Fruit fly (Drosophila melanogaster) whole organism, embryonic: ENCODE measurements around the gene gkt.
A peak's percentile ranks its signal among the peaks of the same experiment; 100 is the strongest.

Experiments used
- Aef1 ChIP-seq: fragments of 200-800 bp; sonication (Bioruptor generic); IDR thresholded peaks from 3 replicates; pipeline ENCODE4 v1.3.6; 2022; ENCODE audit warnings: missing biosample characterization, missing genetic modification characterization
- Asciz ChIP-seq: fragments of 200-800 bp; sonication (Bioruptor generic); optimal IDR thresholded peaks from 2 replicates; lab custom pipeline; 2017; ENCODE audit warnings: missing biosample characterization, mild to moderate bottlenecking, missing genetic modification characterization, missing genetic modification reagents
- Blimp-1 ChIP-seq: fragments of 200-800 bp; sonication (Bioruptor generic); optimal IDR thresholded peaks from 3 replicates; lab custom pipeline; 2018; ENCODE audit warnings: missing biosample characterization, missing genetic modification characterization, mild to moderate bottlenecking, moderate library complexity, missing genetic modification reagents
- CG10209 ChIP-seq: fragments of 200-800 bp; sonication (Bioruptor generic); optimal IDR thresholded peaks from 3 replicates; lab custom pipeline; 2017; ENCODE audit warnings: missing biosample characterization, mild to moderate bottlenecking, missing genetic modification characterization, missing genetic modification reagents
- CG10979 ChIP-seq: fragments of 200-800 bp; sonication (Bioruptor generic); optimal IDR thresholded peaks from 2 replicates; lab custom pipeline; 2018; ENCODE audit warnings: missing biosample characterization, mild to moderate bottlenecking, missing genetic modification characterization, moderate library complexity
- CG11247 ChIP-seq: fragments of 200-800 bp; sonication (Bioruptor generic); IDR thresholded peaks from 2 replicates; pipeline ENCODE4 v1.3.6; 2022; ENCODE audit warnings: missing biosample characterization, missing genetic modification characterization
- CG11560 ChIP-seq: fragments of 200-800 bp; sonication (Bioruptor generic); IDR thresholded peaks from 3 replicates; pipeline ENCODE4 v1.3.6; 2022; ENCODE audit warnings: missing biosample characterization, missing genetic modification characterization
- CG12071 ChIP-seq: fragments of 200-800 bp; sonication (Bioruptor generic); optimal IDR thresholded peaks from 3 replicates; lab custom pipeline; 2018; ENCODE audit warnings: missing biosample characterization, mild to moderate bottlenecking, missing genetic modification characterization
- CG12391 ChIP-seq: fragments of 200-800 bp; sonication (Bioruptor generic); optimal IDR thresholded peaks from 3 replicates; lab custom pipeline; 2018; ENCODE audit warnings: missing biosample characterization, mild to moderate bottlenecking, missing genetic modification characterization, moderate library complexity
- CG12769 ChIP-seq: fragments of 200-800 bp; sonication (Bioruptor generic); optimal IDR thresholded peaks from 2 replicates; lab custom pipeline; 2019; ENCODE audit warnings: missing biosample characterization, mild to moderate bottlenecking, missing genetic modification characterization, moderate library complexity
- CG1529 ChIP-seq: fragments of 200-800 bp; sonication (Bioruptor generic); optimal IDR thresholded peaks from 3 replicates; lab custom pipeline; 2018; ENCODE audit warnings: missing biosample characterization, missing genetic modification characterization
- CG17186 ChIP-seq: fragments of 200-800 bp; sonication (Bioruptor generic); optimal IDR thresholded peaks from 3 replicates; lab custom pipeline; 2017; ENCODE audit warnings: missing biosample characterization, missing genetic modification reagents, missing genetic modification characterization
- CG1792 ChIP-seq: fragments of 200-800 bp; sonication (Bioruptor generic); optimal IDR thresholded peaks from 2 replicates; lab custom pipeline; 2016; ENCODE audit warnings: missing biosample characterization, missing genetic modification characterization
- CG31365 ChIP-seq: fragments of 200-800 bp; sonication (Bioruptor generic); optimal IDR thresholded peaks from 2 replicates; lab custom pipeline; 2018; ENCODE audit warnings: missing biosample characterization, mild to moderate bottlenecking, missing genetic modification characterization
- CG32767 ChIP-seq: fragments of 200-800 bp; sonication (Bioruptor generic); IDR thresholded peaks from 2 replicates; pipeline ENCODE4 v1.3.6; 2022; ENCODE audit warnings: missing biosample characterization, missing genetic modification characterization
- CG3281 ChIP-seq: fragments of 200-800 bp; sonication (Bioruptor generic); optimal IDR thresholded peaks from 3 replicates; lab custom pipeline; 2017; ENCODE audit warnings: missing biosample characterization, mild to moderate bottlenecking, missing genetic modification characterization
- CG34224 ChIP-seq: fragments of 200-800 bp; sonication (Bioruptor generic); IDR thresholded peaks from 3 replicates; pipeline ENCODE4 v1.3.6; 2022; ENCODE audit warnings: missing biosample characterization, missing genetic modification characterization; ENCODE audit not compliant: partially characterized antibody
- CG6765 ChIP-seq: fragments of 200-800 bp; sonication (Bioruptor generic); optimal IDR thresholded peaks from 3 replicates; lab custom pipeline; 2017; ENCODE audit warnings: missing biosample characterization, mild to moderate bottlenecking, missing genetic modification characterization
- CG6791 ChIP-seq: fragments of 200-800 bp; sonication (Bioruptor generic); IDR thresholded peaks from 3 replicates; pipeline ENCODE4 v1.3.6; 2022; ENCODE audit warnings: missing biosample characterization, missing genetic modification characterization; ENCODE audit not compliant: partially characterized antibody
- CG8359 ChIP-seq: fragments of 200-800 bp; sonication (Bioruptor generic); optimal IDR thresholded peaks from 2 replicates; lab custom pipeline; 2017; ENCODE audit warnings: missing biosample characterization, mild to moderate bottlenecking, missing genetic modification characterization, borderline replicate concordance
- CoRest ChIP-seq: fragments of 200-800 bp; sonication (Bioruptor generic); optimal IDR thresholded peaks from 3 replicates; lab custom pipeline; 2018; ENCODE audit warnings: missing biosample characterization, mild to moderate bottlenecking, missing genetic modification characterization, moderate library complexity
- Dip2 ChIP-seq: fragments of 200-800 bp; sonication (Bioruptor generic); IDR thresholded peaks from 2 replicates; pipeline ENCODE4 v1.3.6; 2022; ENCODE audit warnings: missing biosample characterization, missing genetic modification characterization
- Dll ChIP-seq: fragments of 200-800 bp; sonication (Bioruptor generic); IDR thresholded peaks from 4 replicates; pipeline ENCODE4 v1.3.6; 2022; ENCODE audit warnings: missing biosample characterization, missing genetic modification characterization; ENCODE audit not compliant: partially characterized antibody
- Drgx ChIP-seq: fragments of 200-800 bp; sonication (Bioruptor generic); IDR thresholded peaks from 2 replicates; pipeline ENCODE4 v1.3.6; 2022; ENCODE audit warnings: missing biosample characterization, missing genetic modification characterization
- Gsc ChIP-seq: fragments of 200-800 bp; sonication (Bioruptor generic); IDR thresholded peaks from 2 replicates; pipeline ENCODE4 v1.3.6; 2022; ENCODE audit warnings: missing biosample characterization, missing genetic modification characterization
- HHEX ChIP-seq: fragments of 200-800 bp; sonication (Bioruptor generic); optimal IDR thresholded peaks from 3 replicates; lab custom pipeline; 2017; ENCODE audit warnings: missing biosample characterization, mild to moderate bottlenecking, missing genetic modification characterization, missing genetic modification reagents
- Hsf ChIP-seq: fragments of 200-800 bp; sonication (Bioruptor generic); optimal IDR thresholded peaks from 3 replicates; lab custom pipeline; 2016; ENCODE audit warnings: missing biosample characterization, missing genetic modification characterization
- Max ChIP-seq: fragments of 200-800 bp; sonication (Bioruptor generic); optimal IDR thresholded peaks from 2 replicates; lab custom pipeline; 2016; ENCODE audit warnings: missing biosample characterization, mild to moderate bottlenecking, missing genetic modification characterization
- Optix ChIP-seq: fragments of 200-800 bp; sonication (Bioruptor generic); IDR thresholded peaks from 3 replicates; pipeline ENCODE4 v1.3.6; 2022; ENCODE audit warnings: missing biosample characterization, missing genetic modification characterization
- Rfx ChIP-seq: fragments of 200-800 bp; sonication (Bioruptor generic); IDR thresholded peaks from 2 replicates; pipeline ENCODE4 v1.3.6; 2022; ENCODE audit warnings: missing biosample characterization, missing genetic modification characterization
- Sin3A ChIP-seq: fragments of >200 bp; optimal IDR thresholded peaks from 2 replicates; lab custom pipeline; 2018
- ara ChIP-seq: fragments of 200-800 bp; sonication (Bioruptor generic); IDR thresholded peaks from 2 replicates; pipeline ENCODE4 v1.3.6; 2022; ENCODE audit warnings: missing biosample characterization, missing genetic modification characterization
- cad ChIP-seq: fragments of >200 bp; optimal IDR thresholded peaks from 2 replicates; lab custom pipeline; 2017; ENCODE audit warnings: missing biosample characterization, missing genetic modification characterization
- caup ChIP-seq: fragments of 200-800 bp; sonication (Bioruptor generic); optimal IDR thresholded peaks from 3 replicates; lab custom pipeline; 2017; ENCODE audit warnings: missing biosample characterization, mild to moderate bottlenecking, missing genetic modification characterization, moderate library complexity; ENCODE audit not compliant: severe bottlenecking
- croc ChIP-seq: fragments of 200-800 bp; sonication (Bioruptor generic); conservative IDR thresholded peaks from 3 replicates; pipeline ENCODE4 v1.3.6; 2022; ENCODE audit warnings: missing biosample characterization, missing genetic modification characterization
- danr ChIP-seq: fragments of 200-800 bp; sonication (Bioruptor generic); IDR thresholded peaks from 2 replicates; pipeline ENCODE4 v1.3.6; 2022; ENCODE audit warnings: missing biosample characterization, missing genetic modification characterization
- dmrt99B ChIP-seq: fragments of 200-800 bp; sonication (Bioruptor generic); optimal IDR thresholded peaks from 2 replicates; lab custom pipeline; 2018; ENCODE audit warnings: missing biosample characterization, mild to moderate bottlenecking, missing genetic modification characterization, moderate library complexity
- dpn ChIP-seq, 2 experiments: fragments of 200-800 bp; sonication (Bioruptor generic); optimal IDR thresholded peaks; 3 replicates each; lab custom pipeline; 2016; ENCODE audit warnings: missing biosample characterization in 2 of 2, missing genetic modification characterization in 2 of 2
- grn ChIP-seq: fragments of 200-800 bp; sonication (Bioruptor generic); optimal IDR thresholded peaks from 3 replicates; lab custom pipeline; 2017; ENCODE audit warnings: missing biosample characterization, missing genetic modification characterization
- gsb ChIP-seq: fragments of 200-800 bp; sonication (Bioruptor generic); IDR thresholded peaks from 2 replicates; pipeline ENCODE4 v1.3.6; 2022; ENCODE audit warnings: missing biosample characterization, missing genetic modification characterization
- h ChIP-seq: fragments of >200 bp; optimal IDR thresholded peaks from 2 replicates; lab custom pipeline; 2017
- kah ChIP-seq: fragments of 200-800 bp; sonication (Bioruptor generic); optimal IDR thresholded peaks from 2 replicates; lab custom pipeline; 2018; ENCODE audit warnings: missing biosample characterization, mild to moderate bottlenecking, missing genetic modification characterization
- mld ChIP-seq: fragments of 200-800 bp; sonication (Bioruptor generic); IDR thresholded peaks from 3 replicates; pipeline ENCODE4 v1.3.6; 2022; ENCODE audit warnings: missing biosample characterization, missing genetic modification characterization; ENCODE audit not compliant: partially characterized antibody
- run ChIP-seq: fragments of 200-800 bp; sonication (Bioruptor generic); optimal IDR thresholded peaks from 3 replicates; lab custom pipeline; 2018; ENCODE audit warnings: missing biosample characterization, mild to moderate bottlenecking, missing genetic modification characterization
- schlank ChIP-seq: fragments of 200-800 bp; sonication (Bioruptor generic); optimal IDR thresholded peaks from 2 replicates; lab custom pipeline; 2018; ENCODE audit warnings: missing biosample characterization, mild to moderate bottlenecking, missing genetic modification characterization
- sd ChIP-seq: fragments of 200-800 bp; sonication (Bioruptor generic); optimal IDR thresholded peaks from 3 replicates; lab custom pipeline; 2018; ENCODE audit warnings: missing biosample characterization, mild to moderate bottlenecking, missing genetic modification characterization, moderate library complexity
- sqz ChIP-seq: fragments of 200-800 bp; sonication (Bioruptor generic); optimal IDR thresholded peaks from 3 replicates; lab custom pipeline; 2018; ENCODE audit warnings: missing biosample characterization, mild to moderate bottlenecking, missing genetic modification characterization
- tna ChIP-seq: fragments of 200-800 bp; sonication (Bioruptor generic); IDR thresholded peaks from 2 replicates; pipeline ENCODE4 v1.3.6; 2022; ENCODE audit warnings: missing biosample characterization, missing genetic modification characterization; ENCODE audit not compliant: partially characterized antibody
- unpg ChIP-seq: fragments of 200-800 bp; sonication (Bioruptor generic); optimal IDR thresholded peaks from 3 replicates; lab custom pipeline; 2018; ENCODE audit warnings: missing biosample characterization, mild to moderate bottlenecking, missing genetic modification characterization, moderate library complexity
- vnd ChIP-seq: fragments of 200-800 bp; sonication (Bioruptor generic); IDR thresholded peaks from 3 replicates; pipeline ENCODE4 v1.3.6; 2022; ENCODE audit warnings: missing biosample characterization, missing genetic modification characterization; ENCODE audit not compliant: partially characterized antibody
- wek ChIP-seq: fragments of 200-800 bp; sonication (Bioruptor generic); optimal IDR thresholded peaks from 3 replicates; lab custom pipeline; 2018; ENCODE audit warnings: missing biosample characterization, mild to moderate bottlenecking, missing genetic modification characterization, moderate library complexity

The gkt gene

dm6 chr2L:3121745-3122144 is 38.0 kb upstream of the gkt start (continued):
- TF ChIP-seq CG12071 (GFP tag; lab: Kevin White, UChicago) (peak; percentile 28), croc (GFP tag; lab: Robert Waterston, UW) (no peak), mld (GFP tag; lab: Robert Waterston, UW) (no peak), Drgx (no peak), wek (peak; percentile 30), run (no peak), cad (GFP tag; lab: Kevin White, UChicago) (no peak), CG6791 (no peak), CG11247 (GFP tag; lab: Robert Waterston, UW) (no peak), Rfx (GFP tag; lab: Robert Waterston, UW) (peak; percentile 47; the same call in 1 of the 2 replicates), CG12769 (tag; lab: Kevin White, UChicago) (peak; percentile 34), CG1529 (GFP tag; lab: Kevin White, UChicago) (no peak), schlank (tag; lab: Kevin White, UChicago) (no peak), kah (no peak), CG10979 (tag; lab: Kevin White, UChicago) (no peak), CG6765 (GFP tag; lab: Kevin White, UChicago) (no peak), vnd (GFP tag; lab: Robert Waterston, UW) (no peak), Gsc (GFP tag; lab: Robert Waterston, UW) (no peak), Hsf (GFP tag; lab: Kevin White, UChicago) (no peak), danr (GFP tag; lab: Robert Waterston, UW) (no peak), CG12391 (tag; lab: Kevin White, UChicago) (no peak), gsb (GFP tag; lab: Robert Waterston, UW) (no peak), Asciz (GFP tag; lab: Kevin White, UChicago) (peak; percentile 38), Sin3A (no peak), sqz (GFP tag; lab: Kevin White, UChicago) (peak; percentile 47), Dll (no peak), Aef1 (GFP tag; lab: Robert Waterston, UW) (no peak), Max (GFP tag; lab: Kevin White, UChicago) (no peak), CG1792 (GFP tag; lab: Kevin White, UChicago) (no peak), h (lab: Kevin White, UChicago) (no peak), CG8359 (GFP tag; lab: Kevin White, UChicago) (no peak), dpn (GFP tag; optimal IDR thresholded peaks at IDR 0.05; lab: Kevin White, UChicago) (no peak), grn (GFP tag; lab: Kevin White, UChicago) (peak; percentile 50), tna (GFP tag; lab: Robert Waterston, UW) (no peak), caup (peak; percentile 48), Blimp-1 (GFP tag; lab: Kevin White, UChicago) (no peak), CG32767 (GFP tag; lab: Robert Waterston, UW) (no peak), Dip2 (GFP tag; lab: Robert Waterston, UW) (no peak), unpg (GFP tag; lab: Kevin White, UChicago) (no peak), sd (tag; lab: Kevin White, UChicago) (peak; percentile 75), CG31365 (tag; lab: Kevin White, UChicago) (no peak), CoRest (tag; lab: Kevin White, UChicago) (peak; percentile 25), dmrt99B (tag; lab: Kevin White, UChicago) (peak; percentile 16), HHEX (peak; percentile 35), CG34224 (GFP tag; lab: Robert Waterston, UW) (no peak), CG17186 (no peak), Optix (GFP tag; lab: Robert Waterston, UW) (no peak), CG10209 (GFP tag; lab: Kevin White, UChicago) (peak; percentile 30), CG11560 (tag; lab: Robert Waterston, UW) (no peak), CG3281 (GFP tag; lab: Kevin White, UChicago) (peak; percentile 34), ara (GFP tag; lab: Robert Waterston, UW) (no peak)
